Worm (Caenorhabditis elegans): ENCODE data around the gene str-187.

Gene str-187

DNA sequence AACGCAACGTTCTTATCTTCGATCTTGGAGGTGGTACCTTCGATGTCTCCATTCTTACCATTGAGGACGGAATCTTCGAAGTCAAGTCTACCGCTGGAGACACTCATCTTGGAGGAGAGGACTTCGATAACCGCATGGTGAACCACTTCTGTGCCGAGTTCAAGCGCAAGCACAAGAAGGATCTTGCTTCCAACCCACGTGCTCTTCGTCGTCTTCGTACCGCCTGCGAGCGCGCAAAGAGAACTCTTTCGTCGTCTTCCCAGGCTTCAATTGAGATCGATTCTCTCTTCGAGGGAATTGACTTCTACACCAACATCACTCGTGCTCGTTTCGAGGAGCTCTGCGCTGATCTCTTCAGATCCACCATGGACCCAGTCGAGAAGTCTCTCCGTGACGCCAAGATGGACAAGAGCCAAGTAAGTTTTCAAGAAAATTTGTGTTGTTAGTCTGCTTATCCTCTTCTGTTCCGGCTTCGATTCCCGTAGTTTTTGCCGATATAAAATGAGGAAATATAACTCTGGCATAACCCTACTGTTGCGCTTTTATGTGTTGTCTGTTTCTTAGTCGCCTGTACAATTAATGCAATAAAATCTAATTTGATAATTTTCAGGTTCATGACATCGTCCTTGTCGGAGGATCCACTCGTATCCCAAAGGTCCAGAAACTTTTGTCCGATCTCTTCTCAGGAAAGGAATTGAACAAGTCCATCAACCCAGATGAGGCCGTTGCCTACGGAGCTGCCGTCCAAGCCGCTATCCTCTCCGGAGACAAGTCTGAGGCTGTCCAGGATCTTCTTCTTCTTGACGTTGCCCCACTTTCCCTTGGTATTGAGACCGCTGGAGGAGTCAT is 14.4 kb downstream of the str-187 start:
- TF ChIP-seq sea-1 (GFP tag; conservative IDR thresholded peaks at IDR 0.05) (0 out of 2 replicates have a peak, but pooled peaks have one; percentile 52), aly-1 (tag; optimal IDR thresholded peaks at IDR 0.05) (peak; percentile 34), tra-4 (tag; optimal IDR thresholded peaks at IDR 0.05) (no peak)

DNA sequence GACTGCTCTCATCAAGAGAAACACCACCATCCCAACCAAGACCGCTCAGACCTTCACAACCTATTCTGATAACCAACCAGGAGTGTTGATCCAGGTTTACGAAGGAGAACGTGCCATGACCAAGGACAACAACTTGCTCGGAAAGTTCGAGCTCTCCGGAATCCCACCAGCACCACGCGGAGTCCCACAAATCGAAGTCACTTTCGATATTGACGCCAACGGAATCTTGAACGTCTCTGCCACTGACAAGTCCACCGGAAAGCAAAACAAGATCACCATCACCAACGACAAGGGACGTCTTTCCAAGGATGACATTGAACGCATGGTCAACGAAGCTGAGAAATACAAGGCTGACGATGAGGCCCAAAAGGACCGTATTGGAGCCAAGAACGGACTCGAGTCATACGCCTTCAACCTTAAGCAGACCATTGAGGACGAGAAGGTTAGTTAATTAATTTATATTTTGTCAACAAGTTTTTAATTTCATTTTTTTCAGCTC is 15.1 kb downstream of the str-187 start:
- TF ChIP-seq flt-1 (GFP tag; IDR thresholded peaks at IDR 0.05), result 0 out of 2 replicates have a peak, but pooled peaks have one; percentile 4
- no peak for TF ChIP-seq ets-7 (tag; optimal IDR thresholded peaks at IDR 0.05)
- TF ChIP-seq ama-1 (optimal IDR thresholded peaks at IDR 0.05), result peak; percentile 85
- TF ChIP-seq aly-1 (tag; optimal IDR thresholded peaks at IDR 0.05), result no peak
- no peak for TF ChIP-seq F13C5.2 (tag; optimal IDR thresholded peaks at IDR 0.05)
- TF ChIP-seq sea-1 (GFP tag; conservative IDR thresholded peaks at IDR 0.05), result no peak
- no peak for TF ChIP-seq hmbx-1 (tag; optimal IDR thresholded peaks at IDR 0.05)

DNA sequence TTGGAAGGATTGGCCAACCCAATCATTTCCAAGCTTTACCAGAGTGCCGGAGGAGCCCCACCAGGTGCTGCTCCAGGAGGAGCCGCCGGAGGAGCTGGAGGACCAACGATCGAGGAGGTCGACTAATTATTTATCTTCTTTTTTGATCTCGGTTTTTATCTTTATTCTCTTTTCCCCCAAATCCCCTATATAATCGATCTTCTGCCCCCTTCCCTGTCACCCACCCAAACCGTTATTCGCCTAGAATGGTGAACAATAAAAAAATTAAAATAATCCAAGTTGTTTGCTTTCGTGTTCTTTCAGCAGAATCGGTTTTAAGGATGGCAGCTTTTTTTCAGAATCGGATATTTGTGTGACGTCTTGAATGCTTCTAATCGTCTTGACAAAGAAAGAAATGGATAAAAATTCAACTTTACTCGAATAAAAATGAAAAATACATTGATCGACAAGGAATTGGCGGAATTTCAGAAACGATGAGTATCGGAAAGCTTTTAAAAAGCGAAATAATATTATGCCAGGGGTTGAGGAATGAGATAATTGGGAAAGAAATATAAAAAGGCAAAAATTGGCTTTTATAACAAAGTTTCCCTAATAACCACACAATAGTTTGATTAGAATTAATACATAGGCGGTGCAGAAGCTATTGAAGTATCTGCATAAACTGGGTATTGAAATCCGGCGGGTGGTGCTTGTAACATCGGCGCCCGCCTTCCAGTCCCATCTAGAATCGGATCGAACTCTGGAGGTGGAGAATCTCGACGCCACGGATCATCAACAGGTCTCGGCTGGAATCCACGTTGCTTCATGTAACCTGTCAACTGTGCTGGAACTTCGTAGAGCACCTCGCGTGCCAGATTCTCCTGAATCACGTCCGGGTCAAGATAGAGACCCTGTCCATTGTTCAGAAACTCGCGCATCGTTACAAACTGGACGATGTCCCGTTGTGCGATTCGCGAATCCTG is 16.0 kb downstream of the str-187 start:
- TF ChIP-seq tra-4 (tag; optimal IDR thresholded peaks at IDR 0.05) (no peak), hmg-4 (GFP tag; optimal IDR thresholded peaks at IDR 0.05) (no peak), ceh-36 (tag; optimal IDR thresholded peaks at IDR 0.05) (peak; percentile 42), tbx-37 (GFP tag; conservative IDR thresholded peaks at IDR 0.05) (0 out of 2 replicates have a peak, but pooled peaks have one; percentile 7)

DNA sequence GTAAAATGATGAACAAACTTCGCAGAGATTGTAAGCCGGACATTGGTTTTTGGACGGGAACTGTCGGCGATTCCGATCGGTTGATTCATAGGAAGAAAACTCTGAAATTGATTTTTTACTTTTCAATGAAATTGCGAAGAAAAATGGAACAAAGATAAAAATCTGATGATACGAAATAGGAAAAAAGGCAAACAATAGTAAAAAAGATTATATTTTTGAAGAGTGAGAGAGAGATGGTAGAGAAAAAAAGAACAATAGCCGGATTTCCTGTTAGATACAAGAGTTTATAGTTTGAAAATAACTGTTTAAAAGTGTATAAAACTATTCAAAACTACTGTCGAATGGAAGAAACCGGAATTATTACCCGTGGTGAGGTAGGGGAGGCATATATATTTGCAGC is 18.7 kb downstream of the str-187 start, which contains the start of gene nra-1:
nra-1 (minus strand) TSS at position 101 of the 400 bp plus-strand sequence.
- TF ChIP-seq sea-1 (GFP tag; conservative IDR thresholded peaks at IDR 0.05) (no peak), hmbx-1 (tag; optimal IDR thresholded peaks at IDR 0.05) (no peak)

DNA sequence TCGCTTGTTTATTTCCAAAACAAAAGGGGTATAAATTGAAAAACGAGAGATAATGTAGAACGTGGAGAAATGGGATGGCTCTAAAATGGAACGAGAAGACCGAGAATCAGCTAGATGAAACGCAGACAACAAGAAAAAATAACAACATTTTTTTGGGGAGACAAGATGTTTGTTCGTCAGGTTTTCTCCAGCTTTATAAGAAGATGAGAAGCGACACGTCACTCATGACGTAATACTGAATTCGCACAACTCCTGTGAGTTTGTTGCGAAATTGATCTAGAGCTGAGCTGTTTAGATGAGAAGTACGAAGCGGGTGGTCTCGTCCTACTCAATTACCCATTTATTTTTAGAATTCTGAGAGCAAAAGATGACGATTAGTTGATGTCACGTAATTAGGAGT is 19.9 kb downstream of the str-187 start:
- TF ChIP-seq aly-1 (tag; optimal IDR thresholded peaks at IDR 0.05) (no peak), ceh-13 (GFP tag; optimal IDR thresholded peaks at IDR 0.05) (no peak), B0310.2 (tag; optimal IDR thresholded peaks at IDR 0.05) (no peak), sea-1 (GFP tag; conservative IDR thresholded peaks at IDR 0.05) (no peak), ets-7 (tag; optimal IDR thresholded peaks at IDR 0.05) (no peak), hnd-1 (tag; optimal IDR thresholded peaks at IDR 0.05) (no peak), flt-1 (GFP tag; IDR thresholded peaks at IDR 0.05) (no peak), tra-4 (tag; optimal IDR thresholded peaks at IDR 0.05) (no peak), hmg-4 (GFP tag; optimal IDR thresholded peaks at IDR 0.05) (no peak), tbx-11 (GFP tag; IDR thresholded peaks at IDR 0.05) (no peak), F13C5.2 (tag; optimal IDR thresholded peaks at IDR 0.05) (no peak), ceh-36 (tag; optimal IDR thresholded peaks at IDR 0.05) (no peak), scrt-1 (GFP tag; IDR thresholded peaks at IDR 0.05) (no peak), tbx-37 (GFP tag; conservative IDR thresholded peaks at IDR 0.05) (no peak), pes-1 (GFP tag; IDR thresholded peaks at IDR 0.05) (no peak)

DNA sequence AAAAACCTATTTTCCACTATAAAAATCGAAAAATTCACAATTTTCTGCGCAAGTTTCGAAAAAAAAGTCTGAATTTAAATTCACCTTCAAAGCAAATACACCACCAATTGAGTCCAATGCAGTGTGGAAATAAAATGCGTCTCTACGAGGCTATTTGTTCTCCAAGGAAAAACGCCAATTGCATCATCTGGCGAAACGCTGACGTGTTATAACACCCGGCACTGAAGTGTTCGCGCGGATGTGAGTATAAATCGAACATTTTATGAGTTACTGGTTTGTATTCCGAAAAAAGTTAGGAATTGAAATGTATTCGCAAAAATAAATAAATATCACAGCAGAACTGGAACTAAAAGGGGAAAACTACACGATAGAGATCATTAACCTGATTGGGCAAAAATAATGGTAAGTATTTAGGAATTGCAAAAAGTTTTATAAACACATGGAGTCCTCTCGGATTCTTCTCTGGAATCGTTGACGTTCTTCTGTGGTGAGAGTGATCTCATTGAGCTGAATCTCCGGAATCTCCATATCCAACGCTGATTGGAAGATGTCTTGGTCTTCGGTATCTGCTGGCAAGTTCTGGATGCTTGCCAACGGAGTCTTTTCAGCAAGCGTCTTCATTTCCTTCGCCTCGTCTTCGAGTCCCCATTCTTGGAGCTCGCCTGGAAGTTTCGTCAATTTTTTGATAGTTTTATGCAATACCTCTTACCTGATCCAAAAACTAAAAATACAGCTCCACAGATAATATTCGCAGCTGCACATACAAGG is 22.7 kb downstream of the str-187 start, which contains the start of gene zipt-7.1:
zipt-7.1 (minus strand) TSS at position 232 of the 768 bp plus-strand sequence.
- TF ChIP-seq pes-1 (GFP tag; IDR thresholded peaks at IDR 0.05), result no peak
- TF ChIP-seq tra-4 (tag; optimal IDR thresholded peaks at IDR 0.05), result no peak
- TF ChIP-seq flt-1 (GFP tag; IDR thresholded peaks at IDR 0.05), result no peak
- TF ChIP-seq ama-1 (optimal IDR thresholded peaks at IDR 0.05), result no peak
- TF ChIP-seq tbx-11 (GFP tag; IDR thresholded peaks at IDR 0.05), result no peak
- TF ChIP-seq ceh-13 (GFP tag; optimal IDR thresholded peaks at IDR 0.05), result no peak
- no peak for TF ChIP-seq scrt-1 (GFP tag; IDR thresholded peaks at IDR 0.05)
- no peak for TF ChIP-seq hnd-1 (tag; optimal IDR thresholded peaks at IDR 0.05)
- no peak for TF ChIP-seq ceh-36 (tag; optimal IDR thresholded peaks at IDR 0.05)
- TF ChIP-seq hmg-4 (GFP tag; optimal IDR thresholded peaks at IDR 0.05), result no peak
- TF ChIP-seq tbx-37 (GFP tag; conservative IDR thresholded peaks at IDR 0.05), result no peak
- no peak for TF ChIP-seq F13C5.2 (tag; optimal IDR thresholded peaks at IDR 0.05)
- TF ChIP-seq hmbx-1 (tag; optimal IDR thresholded peaks at IDR 0.05), result no peak
- TF ChIP-seq ets-7 (tag; optimal IDR thresholded peaks at IDR 0.05), result no peak
- no peak for TF ChIP-seq B0310.2 (tag; optimal IDR thresholded peaks at IDR 0.05)

DNA sequence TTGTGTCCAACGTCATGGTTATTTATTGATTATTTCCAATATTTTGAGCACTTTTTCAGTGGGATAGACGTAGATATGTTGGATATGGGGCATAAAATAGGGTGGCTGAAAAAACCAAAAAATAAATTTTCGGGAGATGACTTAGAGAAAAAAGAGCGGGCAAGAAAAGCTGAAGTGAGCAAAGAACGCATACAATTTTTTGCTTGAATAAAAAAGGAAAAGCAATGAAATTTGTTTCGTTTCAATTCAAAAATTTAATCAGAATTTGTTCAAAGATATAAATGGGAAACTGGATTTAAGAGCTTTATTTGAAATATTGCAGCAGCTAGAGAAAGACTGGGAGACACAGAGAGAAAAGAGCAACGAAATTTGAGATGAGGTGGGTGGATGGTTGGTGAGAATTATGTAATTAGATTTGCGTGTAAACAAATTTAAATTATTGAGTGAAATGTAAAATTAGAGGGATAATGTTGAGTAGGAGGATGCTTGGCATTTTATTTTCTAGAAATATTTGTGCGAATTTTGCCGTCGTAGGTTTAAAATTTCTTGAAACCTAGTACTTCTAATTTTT is 26.3 kb downstream of the str-187 start, which contains the start of the genes T28F3.11 and slc-17.4:
T28F3.11 (minus strand) TSS at position 51 of the 571 bp plus-strand sequence.
slc-17.4 (minus strand) TSS at position 105 of the 571 bp plus-strand sequence.
- no peak for TF ChIP-seq hmg-4 (GFP tag; optimal IDR thresholded peaks at IDR 0.05)
- TF ChIP-seq B0310.2 (tag; optimal IDR thresholded peaks at IDR 0.05), result no peak
- TF ChIP-seq tbx-11 (GFP tag; IDR thresholded peaks at IDR 0.05), result no peak
- no peak for TF ChIP-seq hmbx-1 (tag; optimal IDR thresholded peaks at IDR 0.05)
- TF ChIP-seq flt-1 (GFP tag; IDR thresholded peaks at IDR 0.05), result no peak
- TF ChIP-seq pes-1 (GFP tag; IDR thresholded peaks at IDR 0.05), result no peak
- TF ChIP-seq aly-1 (tag; optimal IDR thresholded peaks at IDR 0.05), result no peak
- no peak for TF ChIP-seq F13C5.2 (tag; optimal IDR thresholded peaks at IDR 0.05)
- no peak for TF ChIP-seq ceh-36 (tag; optimal IDR thresholded peaks at IDR 0.05)
- no peak for TF ChIP-seq hnd-1 (tag; optimal IDR thresholded peaks at IDR 0.05)
- no peak for TF ChIP-seq tra-4 (tag; optimal IDR thresholded peaks at IDR 0.05)
- TF ChIP-seq tbx-37 (GFP tag; conservative IDR thresholded peaks at IDR 0.05), result no peak
- TF ChIP-seq sea-1 (GFP tag; conservative IDR thresholded peaks at IDR 0.05), result no peak
- TF ChIP-seq scrt-1 (GFP tag; IDR thresholded peaks at IDR 0.05), result no peak
- no peak for TF ChIP-seq ama-1 (optimal IDR thresholded peaks at IDR 0.05)
- no peak for TF ChIP-seq ceh-13 (GFP tag; optimal IDR thresholded peaks at IDR 0.05)
- TF ChIP-seq ets-7 (tag; optimal IDR thresholded peaks at IDR 0.05), result no peak
